Fruit fly (Drosophila melanogaster) whole organism, wandering third instar larva: ENCODE measurements around the gene AP-1-2beta.
A peak's percentile ranks its signal among the peaks of the same experiment; 100 is the strongest.

Experiments used
- Abd-B ChIP-seq: fragments of >200 bp; optimal IDR thresholded peaks from 2 replicates; lab custom pipeline; 2017; ENCODE audit warnings: missing biosample characterization, missing genetic modification characterization
- CG32264 ChIP-seq: fragments of 200-800 bp; sonication (Bioruptor generic); optimal IDR thresholded peaks from 2 replicates; lab custom pipeline; 2016; ENCODE audit warnings: missing biosample characterization, missing genetic modification characterization
- CG9705 ChIP-seq: fragments of 200-800 bp; sonication (Bioruptor generic); optimal IDR thresholded peaks from 2 replicates; lab custom pipeline; 2018; ENCODE audit warnings: missing biosample characterization, mild to moderate bottlenecking, missing genetic modification characterization
- CrebA ChIP-seq: fragments of 200-800 bp; sonication (Bioruptor generic); optimal IDR thresholded peaks from 2 replicates; lab custom pipeline; 2016; ENCODE audit warnings: missing biosample characterization, mild to moderate bottlenecking, missing genetic modification characterization, borderline replicate concordance
- GATAd ChIP-seq: sonication (Bioruptor generic); optimal IDR thresholded peaks from 2 replicates; lab custom pipeline; 2016; ENCODE audit warnings: missing biosample characterization, missing genetic modification characterization
- HLH106 ChIP-seq: fragments of 200-800 bp; optimal IDR thresholded peaks from 3 replicates; lab custom pipeline; 2019; ENCODE audit warnings: missing biosample characterization, mild to moderate bottlenecking, missing genetic modification characterization, moderate library complexity
- Hnf4 ChIP-seq: fragments of 200-800 bp; sonication (Bioruptor generic); optimal IDR thresholded peaks from 2 replicates; lab custom pipeline; 2016; ENCODE audit warnings: missing biosample characterization, mild to moderate bottlenecking, missing genetic modification characterization
- Hr83 ChIP-seq: fragments of 200-300 bp; sonication (Bioruptor generic); optimal IDR thresholded peaks from 2 replicates; lab custom pipeline; 2016; ENCODE audit warnings: missing biosample characterization, mild to moderate bottlenecking, missing genetic modification characterization, moderate library complexity; ENCODE audit not compliant: poor library complexity, severe bottlenecking
- Jra ChIP-seq: sonication (Bioruptor generic); optimal IDR thresholded peaks from 2 replicates; lab custom pipeline; 2016; ENCODE audit warnings: missing biosample characterization, missing genetic modification characterization
- Mio ChIP-seq: sonication (Bioruptor generic); optimal IDR thresholded peaks from 2 replicates; lab custom pipeline; 2016; ENCODE audit warnings: missing biosample characterization, missing genetic modification characterization
- Myc ChIP-seq: fragments of >200 bp; optimal IDR thresholded peaks from 2 replicates; lab custom pipeline; 2017
- N ChIP-seq: fragments of >200 bp; optimal IDR thresholded peaks from 2 replicates; lab custom pipeline; 2018; ENCODE audit warnings: missing biosample characterization, missing external identifiers, missing genetic modification characterization
- OdsH ChIP-seq: fragments of 200-800 bp; sonication (Bioruptor generic); optimal IDR thresholded peaks from 2 replicates; lab custom pipeline; 2016; ENCODE audit warnings: missing biosample characterization, mild to moderate bottlenecking, missing genetic modification characterization
- Rel ChIP-seq, 2 experiments: fragments of 200-800 bp; sonication (Bioruptor generic) in 1 of 2; optimal IDR thresholded peaks; 2 replicates in 1 of 2; 3 replicates in 1 of 2; lab custom pipeline; 2016 to 2019; ENCODE audit warnings: mild to moderate bottlenecking in 2 of 2, missing biosample characterization in 2 of 2, missing genetic modification characterization in 2 of 2, moderate library complexity in 1 of 2
- Sp1 ChIP-seq: fragments of 200-800 bp; sonication (Bioruptor generic); optimal IDR thresholded peaks from 3 replicates; lab custom pipeline; 2019; ENCODE audit warnings: missing biosample characterization, mild to moderate bottlenecking, missing genetic modification characterization, moderate library complexity
- Vsx2 ChIP-seq: fragments of 200-300, 225-300 bp; sonication (Bioruptor generic); optimal IDR thresholded peaks from 2 replicates; lab custom pipeline; 2018; ENCODE audit warnings: missing biosample characterization, missing genetic modification characterization; ENCODE audit not compliant: partially characterized antibody
- br ChIP-seq: fragments of 200-800 bp; sonication (Bioruptor generic); optimal IDR thresholded peaks from 2 replicates; lab custom pipeline; 2016; ENCODE audit warnings: missing biosample characterization, missing genetic modification characterization
- dl ChIP-seq, 2 experiments: fragments of 175-275, 200-275 bp in 1 of 2; fragments of 200-275 bp in 1 of 2; sonication (Bioruptor generic); optimal IDR thresholded peaks; lab custom pipeline; 2018; ENCODE audit warnings: mild to moderate bottlenecking in 2 of 2, missing biosample characterization in 2 of 2, missing genetic modification characterization in 2 of 2, moderate library complexity in 2 of 2; ENCODE audit not compliant: partially characterized antibody in 2 of 2, insufficient read depth in 1 of 2
- dmrt93B ChIP-seq: fragments of 200-800 bp; sonication (Bioruptor generic); optimal IDR thresholded peaks from 2 replicates; lab custom pipeline; 2018; ENCODE audit warnings: missing biosample characterization, mild to moderate bottlenecking, missing genetic modification characterization
- dsf ChIP-seq: sonication (Bioruptor generic); optimal IDR thresholded peaks from 2 replicates; lab custom pipeline; 2016; ENCODE audit warnings: missing biosample characterization, missing genetic modification characterization, borderline replicate concordance
- ey ChIP-seq: fragments of 200-800 bp; sonication (Bioruptor generic); optimal IDR thresholded peaks from 2 replicates; lab custom pipeline; 2016; ENCODE audit warnings: missing biosample characterization, missing genetic modification characterization
- foxo ChIP-seq, 2 experiments: fragments of 200-800 bp; sonication (Bioruptor generic); optimal IDR thresholded peaks; 2 replicates in 1 of 2; 3 replicates in 1 of 2; lab custom pipeline; 2016 to 2017; ENCODE audit warnings: missing biosample characterization in 2 of 2, missing genetic modification characterization in 2 of 2
- fru ChIP-seq: fragments of 200-800 bp; sonication (Bioruptor generic); optimal IDR thresholded peaks from 3 replicates; lab custom pipeline; 2016; ENCODE audit warnings: missing biosample characterization, mild to moderate bottlenecking, missing genetic modification characterization
- h ChIP-seq: fragments of 200-800 bp; sonication (Bioruptor generic); optimal IDR thresholded peaks from 3 replicates; lab custom pipeline; 2016; ENCODE audit warnings: missing biosample characterization, mild to moderate bottlenecking, missing genetic modification characterization
- jim ChIP-seq: fragments of 175-275, 200-325 bp; sonication (Bioruptor generic); optimal IDR thresholded peaks from 2 replicates; lab custom pipeline; 2016; ENCODE audit warnings: missing biosample characterization, mild to moderate bottlenecking, missing genetic modification characterization
- lola ChIP-seq: fragments of >200 bp; optimal IDR thresholded peaks from 2 replicates; lab custom pipeline; 2017; ENCODE audit warnings: missing biosample characterization, missing genetic modification characterization
- pan ChIP-seq: fragments of >200 bp; optimal IDR thresholded peaks from 2 replicates; lab custom pipeline; 2017
- psq ChIP-seq: fragments of 200-800 bp; sonication (Bioruptor generic); optimal IDR thresholded peaks from 3 replicates; lab custom pipeline; 2017; ENCODE audit warnings: missing biosample characterization, mild to moderate bottlenecking, missing genetic modification characterization, moderate library complexity
- rgr ChIP-seq: fragments of 200-800 bp; sonication (Bioruptor generic); optimal IDR thresholded peaks from 3 replicates; lab custom pipeline; 2016; ENCODE audit warnings: missing biosample characterization, mild to moderate bottlenecking, missing genetic modification characterization
- sage ChIP-seq: fragments of 200-800 bp; sonication (Bioruptor generic); optimal IDR thresholded peaks from 2 replicates; lab custom pipeline; 2016; ENCODE audit warnings: missing biosample characterization, mild to moderate bottlenecking, missing genetic modification characterization
- sv ChIP-seq: fragments of 200-800 bp; sonication (Bioruptor generic); optimal IDR thresholded peaks from 3 replicates; lab custom pipeline; 2016; ENCODE audit warnings: missing biosample characterization, missing genetic modification characterization
- usp ChIP-seq: fragments of >200 bp; optimal IDR thresholded peaks from 2 replicates; lab custom pipeline; 2017; ENCODE audit warnings: missing biosample characterization, missing genetic modification characterization
- woc ChIP-seq: sonication (Bioruptor generic); optimal IDR thresholded peaks from 2 replicates; lab custom pipeline; 2016; ENCODE audit warnings: missing biosample characterization, mild to moderate bottlenecking, missing genetic modification characterization

The AP-1-2beta gene

dm6 chrX:19744003-19744488, 13.2 kb downstream of the AP-1-2beta start, which contains the start of the genes CG18809, COX6B, CG33932 and Rpp20 (continued):
- no peak for TF ChIP-seq N (GFP tag; lab: Kevin White, UChicago)
- peak; percentile 59 for TF ChIP-seq sv (GFP tag; lab: Kevin White, UChicago)
- peak; percentile 50 for TF ChIP-seq ey (GFP tag; lab: Kevin White, UChicago)
- peak; percentile 60 for TF ChIP-seq Jra (GFP tag; lab: Kevin White, UChicago)
- TF ChIP-seq sage (GFP tag; lab: Kevin White, UChicago), result no peak
- peak; percentile 48 for TF ChIP-seq psq (GFP tag; lab: Kevin White, UChicago)
- peak; percentile 82 for TF ChIP-seq h (GFP tag; lab: Kevin White, UChicago)
- peak; percentile 12 for TF ChIP-seq CG32264
- peak; percentile 2 for TF ChIP-seq Mio
- peak; percentile 90 for TF ChIP-seq Hr83 (GFP tag; lab: Kevin White, UChicago)
- TF ChIP-seq dsf (GFP tag; lab: Kevin White, UChicago), result no peak
- TF ChIP-seq Vsx2 (GFP tag; lab: Kevin White, UChicago), result no peak

- TF ChIP-seq rgr, result peak; percentile 9
- TF ChIP-seq jim (GFP tag; lab: Kevin White, UChicago), result no peak
Measured at dm6 chrX:19745908-19746604, 15.3 kb downstream of the AP-1-2beta start, which contains the start of gene parvin. Gene parvin, plus strand, starts transcription at chrX:19746041.

dm6 chrX:19748014-19748413, 17.2 kb downstream of the AP-1-2beta start, which contains the start of gene Alr:
Gene Alr, plus strand, starts transcription at chrX:19748314.
- TF ChIP-seq rgr (no peak), dl (GFP tag; optimal IDR thresholded peaks at IDR 0.05; lab: Kevin White, UChicago; ENCODE audit: insufficient read depth in 1 of 2, partially characterized antibody in 2 of 2) (no peak), pan (no peak), fru (GFP tag; lab: Kevin White, UChicago) (no peak), CG9705 (no peak), CG32264 (no peak), OdsH (GFP tag; lab: Kevin White, UChicago) (no peak), Hnf4 (GFP tag; lab: Kevin White, UChicago) (no peak), Myc (lab: Kevin White, UChicago) (no peak), Rel (GFP tag; optimal IDR thresholded peaks at IDR 0.05; lab: Kevin White, UChicago) (no peak), Rel (tag; optimal IDR thresholded peaks at IDR 0.05; lab: Kevin White, UChicago) (no peak), woc (GFP tag; lab: Kevin White, UChicago) (no peak), Vsx2 (GFP tag; lab: Kevin White, UChicago) (no peak), Jra (GFP tag; lab: Kevin White, UChicago) (no peak), br (no peak), Mio (no peak)
- TF ChIP-seq, all 38 proteins: peak for 0

- no peak for TF ChIP-seq h (GFP tag; lab: Kevin White, UChicago)
- TF ChIP-seq foxo (GFP tag; optimal IDR thresholded peaks at IDR 0.05; lab: Kevin White, UChicago), result peak in 1 of 2 experiments; percentile 31
Measured at dm6 chrX:19748565-19748964, 17.8 kb downstream of the AP-1-2beta start.

- TF ChIP-seq Rel (GFP tag; optimal IDR thresholded peaks at IDR 0.05; lab: Kevin White, UChicago) (no peak), Rel (tag; optimal IDR thresholded peaks at IDR 0.05; lab: Kevin White, UChicago) (peak; percentile 15), lola (GFP tag; lab: Kevin White, UChicago) (no peak), Myc (lab: Kevin White, UChicago) (peak; percentile 88), fru (GFP tag; lab: Kevin White, UChicago) (peak; percentile 34), dmrt93B (GFP tag; lab: Kevin White, UChicago) (no peak), OdsH (GFP tag; lab: Kevin White, UChicago) (peak; percentile 22), CG32264 (no peak), psq (GFP tag; lab: Kevin White, UChicago) (peak; percentile 7), CG9705 (no peak), Mio (no peak), usp (no peak), sv (GFP tag; lab: Kevin White, UChicago) (no peak), h (GFP tag; lab: Kevin White, UChicago) (peak; percentile 28), HLH106 (tag; lab: Kevin White, UChicago) (peak; percentile 9), CrebA (GFP tag; lab: Kevin White, UChicago) (no peak), br (peak; percentile 27), Sp1 (GFP tag; lab: Kevin White, UChicago) (peak; percentile 47), GATAd (GFP tag; lab: Kevin White, UChicago) (no peak), rgr (peak; percentile 0), woc (GFP tag; lab: Kevin White, UChicago) (peak; percentile 9), sage (GFP tag; lab: Kevin White, UChicago) (no peak), Abd-B (no peak)
Measured at dm6 chrX:19750626-19751149, 19.9 kb downstream of the AP-1-2beta start, which contains the start of gene Abcd3. Gene Abcd3, plus strand, starts transcription at chrX:19750770.
